Fruit fly (Drosophila melanogaster) whole organism: Measurements from ENCODE around the gene heix.

Experiments used
- CG8478 ChIP-seq: fragments of >200 bp; optimal IDR thresholded peaks from 2 replicates; lab custom pipeline; 2018; ENCODE audit warnings: inconsistent platforms
- Dll ChIP-seq: fragments of >200 bp; optimal IDR thresholded peaks from 2 replicates; lab custom pipeline; 2017
- EcR ChIP-seq, 2 experiments: fragments of >200 bp; optimal IDR thresholded peaks; 2 replicates each; lab custom pipeline; 2017; ENCODE audit warnings: missing biosample characterization in 2 of 2, missing genetic modification characterization in 2 of 2, missing genetic modification reagents in 2 of 2
- pan ChIP-seq: fragments of >200 bp; optimal IDR thresholded peaks from 2 replicates; lab custom pipeline; 2017
- psq ChIP-seq: fragments of >200 bp; optimal IDR thresholded peaks from 2 replicates; lab custom pipeline; 2017
- usp ChIP-seq: fragments of >200 bp; optimal IDR thresholded peaks from 2 replicates; lab custom pipeline; 2017; ENCODE audit warnings: missing biosample characterization, missing genetic modification characterization, mixed read lengths

The heix gene

DNA sequence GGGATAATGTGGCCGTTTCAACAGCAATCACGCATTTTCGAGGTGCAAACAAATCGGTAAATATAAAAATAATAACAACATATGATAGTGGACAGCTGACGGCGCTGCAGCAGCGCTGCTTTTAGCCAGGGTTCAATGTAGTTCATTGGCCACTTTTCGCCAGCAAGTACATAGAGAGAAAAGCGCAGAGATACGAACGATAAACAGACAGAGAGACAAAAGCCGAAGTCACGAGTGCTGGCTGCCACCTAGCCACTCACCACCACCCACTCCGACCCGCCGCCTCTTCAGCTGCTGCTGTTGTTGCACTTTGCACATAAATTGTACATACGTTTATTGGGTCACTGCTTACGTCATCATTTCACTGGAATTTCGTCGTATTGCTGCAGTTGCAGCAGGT lies 16.8 kb downstream of the heix start:
- TF ChIP-seq Dll (lab: Kevin White, UChicago) = no peak
- peak in 1 of 2 experiments; percentile 15 for TF ChIP-seq EcR (GFP tag; optimal IDR thresholded peaks at IDR 0.05; lab: Kevin White, UChicago)

DNA sequence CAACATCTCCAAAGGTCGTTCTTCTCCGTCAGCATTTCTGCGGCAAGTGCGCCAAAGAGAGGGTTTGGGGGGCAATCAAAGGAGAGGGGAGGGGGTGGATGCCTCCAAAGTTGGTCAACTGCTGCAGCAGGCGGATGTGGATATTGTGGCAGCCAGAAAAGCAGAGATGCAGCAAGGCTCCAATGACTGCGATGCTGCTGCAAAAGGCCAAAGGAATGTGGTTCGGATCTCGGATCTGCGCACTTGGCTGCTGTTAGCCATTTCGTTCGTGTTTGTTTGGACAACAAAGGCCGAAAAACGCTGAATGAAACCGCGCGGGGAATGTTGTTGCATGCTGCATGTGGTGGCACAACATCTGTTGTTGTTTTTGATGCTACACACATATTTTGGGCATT lies 17.6 kb downstream of the heix start:
- TF ChIP-seq psq (lab: Kevin White, UChicago) = no peak
- TF ChIP-seq usp = no peak
- no peak for TF ChIP-seq CG8478 (lab: Kevin White, UChicago)
- peak in 1 of 2 experiments; percentile 78 for TF ChIP-seq EcR (GFP tag; optimal IDR thresholded peaks at IDR 0.05; lab: Kevin White, UChicago)
- no peak for TF ChIP-seq pan (lab: Kevin White, UChicago)
- TF ChIP-seq Dll (lab: Kevin White, UChicago) = no peak

DNA sequence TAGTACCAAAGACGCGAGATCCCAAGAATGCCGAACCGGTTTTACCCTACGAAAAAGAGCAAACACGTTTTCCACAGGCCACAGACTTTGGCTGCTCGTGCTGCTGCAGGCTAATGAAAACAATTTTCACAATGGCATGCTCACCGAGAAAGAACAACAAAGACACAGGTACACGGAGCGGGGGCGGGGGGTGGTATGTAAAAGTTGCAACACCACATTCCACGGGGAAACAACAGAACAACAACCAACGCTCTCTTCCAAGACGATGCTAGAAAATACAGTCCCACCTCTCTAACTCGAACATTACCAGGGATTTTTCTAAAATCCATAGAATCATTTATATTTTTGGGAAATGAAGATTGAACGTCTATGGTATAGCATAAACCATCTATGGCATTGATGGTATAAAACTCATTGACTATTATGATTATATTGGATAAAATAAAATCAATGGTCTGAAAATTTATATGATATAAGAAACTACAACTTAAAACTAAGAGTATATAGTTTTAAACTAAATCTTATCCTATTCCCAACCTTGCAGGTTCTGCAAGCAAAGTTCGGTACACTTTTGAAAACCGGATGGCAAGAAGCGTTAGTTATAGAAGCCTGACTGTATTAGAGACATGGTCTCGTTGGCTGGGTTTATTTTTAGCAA lies 18.1 kb downstream of the heix start:
- TF ChIP-seq Dll (lab: Kevin White, UChicago) = peak; percentile 45
- TF ChIP-seq usp = no peak
- TF ChIP-seq EcR (GFP tag; optimal IDR thresholded peaks at IDR 0.05; lab: Kevin White, UChicago) = no peak

DNA sequence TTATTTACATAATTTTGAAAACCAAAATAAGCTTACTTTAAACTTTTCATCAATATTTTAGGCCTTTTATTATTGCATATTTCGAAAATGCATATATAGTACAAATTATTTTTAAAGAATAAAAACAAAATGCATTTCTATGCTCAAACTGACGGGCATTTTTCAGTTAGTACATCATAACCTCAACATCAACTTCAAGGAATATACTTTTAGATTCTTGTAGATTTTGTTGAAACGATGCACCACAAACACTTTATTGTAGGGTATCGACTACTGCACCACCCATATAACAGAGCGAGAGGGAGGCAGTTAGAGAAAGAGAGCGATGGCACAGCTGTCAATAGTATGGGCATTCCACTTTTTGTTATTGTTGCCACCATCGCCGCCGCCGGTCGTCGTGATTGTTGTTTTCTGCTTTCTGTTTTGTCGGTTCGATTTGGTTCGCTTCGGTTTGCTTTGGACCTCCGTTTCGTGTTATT lies 19.8 kb downstream of the heix start:
- TF ChIP-seq psq (lab: Kevin White, UChicago) (no peak), Dll (lab: Kevin White, UChicago) (no peak), pan (lab: Kevin White, UChicago) (no peak), EcR (GFP tag; optimal IDR thresholded peaks at IDR 0.05; lab: Kevin White, UChicago) (no peak), usp (no peak), CG8478 (lab: Kevin White, UChicago) (no peak)

DNA sequence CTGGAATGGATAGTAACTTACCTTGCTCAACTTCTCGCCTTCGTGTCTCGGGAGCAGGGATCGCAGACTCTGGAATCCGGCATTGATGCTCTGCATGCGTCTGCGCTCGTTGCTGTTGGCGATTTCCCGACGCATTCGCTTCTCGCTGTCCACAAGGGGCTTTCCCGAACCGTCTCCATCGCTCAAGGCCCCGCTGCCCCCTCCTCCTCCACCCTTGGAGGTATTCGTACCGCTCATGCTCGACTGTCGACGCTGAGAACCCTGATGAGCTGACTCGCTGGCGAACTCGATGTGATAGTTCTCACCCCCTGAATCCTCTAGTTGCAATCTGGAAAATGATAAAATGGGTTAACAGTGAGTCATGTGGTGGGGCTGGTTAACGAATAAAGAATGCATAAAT lies 20.8 kb downstream of the heix start:
- TF ChIP-seq pan (lab: Kevin White, UChicago) = no peak
- no peak for TF ChIP-seq psq (lab: Kevin White, UChicago)
- no peak for TF ChIP-seq CG8478 (lab: Kevin White, UChicago)
- TF ChIP-seq EcR (GFP tag; optimal IDR thresholded peaks at IDR 0.05; lab: Kevin White, UChicago) = no peak
- TF ChIP-seq usp = no peak
- no peak for TF ChIP-seq Dll (lab: Kevin White, UChicago)

DNA sequence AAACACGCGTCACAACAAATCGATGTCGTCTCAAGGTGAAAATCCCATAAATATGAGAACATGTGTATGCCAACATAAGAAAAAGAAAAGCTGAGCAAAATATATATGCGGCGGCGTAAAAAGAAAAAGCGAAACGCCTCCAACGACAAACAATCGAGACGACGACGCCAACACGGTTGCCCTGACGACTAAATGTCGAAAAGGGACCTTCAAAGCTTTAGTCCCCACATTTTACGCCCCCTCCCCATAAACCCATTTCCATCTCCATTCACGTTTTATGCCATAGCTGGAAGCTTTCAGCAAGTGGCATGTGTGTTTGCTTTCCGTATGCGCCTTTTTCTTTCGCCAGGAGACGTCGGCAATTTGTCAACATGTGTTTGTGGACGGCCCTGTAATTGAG lies 21.7 kb downstream of the heix start:
- TF ChIP-seq pan (lab: Kevin White, UChicago) = no peak
- no peak for TF ChIP-seq CG8478 (lab: Kevin White, UChicago)
- no peak for TF ChIP-seq psq (lab: Kevin White, UChicago)
- no peak for TF ChIP-seq EcR (GFP tag; optimal IDR thresholded peaks at IDR 0.05; lab: Kevin White, UChicago)
- no peak for TF ChIP-seq Dll (lab: Kevin White, UChicago)
- TF ChIP-seq usp = no peak

DNA sequence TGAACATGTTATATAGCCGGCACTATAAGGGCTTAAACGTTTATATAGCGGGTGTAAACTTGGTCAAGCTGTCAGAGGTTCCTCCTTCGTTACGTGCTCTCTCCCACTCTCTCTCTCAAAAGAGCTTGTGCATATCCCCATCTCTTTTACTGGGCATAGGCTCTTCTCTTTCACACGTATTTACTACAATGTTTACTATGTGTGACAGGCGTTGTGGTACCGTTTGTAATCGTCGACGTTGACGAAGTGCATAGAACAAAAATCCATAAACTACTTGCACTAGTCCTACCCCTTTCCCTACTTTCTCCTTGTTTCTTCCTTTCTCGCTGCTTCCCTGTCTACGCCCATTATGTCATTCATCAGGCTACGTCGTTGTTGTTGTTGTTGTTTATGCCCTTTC lies 22.8 kb downstream of the heix start:
- no peak for TF ChIP-seq EcR (GFP tag; optimal IDR thresholded peaks at IDR 0.05; lab: Kevin White, UChicago)
- no peak for TF ChIP-seq Dll (lab: Kevin White, UChicago)
- no peak for TF ChIP-seq psq (lab: Kevin White, UChicago)
- no peak for TF ChIP-seq CG8478 (lab: Kevin White, UChicago)
- no peak for TF ChIP-seq usp
- no peak for TF ChIP-seq pan (lab: Kevin White, UChicago)

DNA sequence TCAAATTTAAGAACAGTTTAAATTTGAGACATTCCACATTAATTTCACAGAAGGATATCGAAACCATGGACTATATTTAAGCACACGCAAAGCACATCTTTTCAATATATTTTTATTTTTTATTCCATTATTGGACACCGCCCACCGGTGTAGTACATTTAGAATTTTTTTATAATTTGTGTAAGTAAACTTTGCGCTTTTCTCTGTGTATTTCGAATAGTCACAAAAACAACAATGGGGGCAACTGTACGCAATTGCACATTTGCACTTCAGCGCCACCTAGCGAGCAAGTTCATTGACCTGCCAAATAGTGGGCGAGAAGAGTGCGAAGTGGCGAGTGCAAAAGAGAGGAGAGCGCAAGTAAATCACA lies 23.9 kb downstream of the heix start:
- no peak for TF ChIP-seq Dll (lab: Kevin White, UChicago)
- no peak for TF ChIP-seq psq (lab: Kevin White, UChicago)
- no peak for TF ChIP-seq pan (lab: Kevin White, UChicago)
- peak; percentile 53 to 57 for TF ChIP-seq EcR (GFP tag; optimal IDR thresholded peaks at IDR 0.05; lab: Kevin White, UChicago)

DNA sequence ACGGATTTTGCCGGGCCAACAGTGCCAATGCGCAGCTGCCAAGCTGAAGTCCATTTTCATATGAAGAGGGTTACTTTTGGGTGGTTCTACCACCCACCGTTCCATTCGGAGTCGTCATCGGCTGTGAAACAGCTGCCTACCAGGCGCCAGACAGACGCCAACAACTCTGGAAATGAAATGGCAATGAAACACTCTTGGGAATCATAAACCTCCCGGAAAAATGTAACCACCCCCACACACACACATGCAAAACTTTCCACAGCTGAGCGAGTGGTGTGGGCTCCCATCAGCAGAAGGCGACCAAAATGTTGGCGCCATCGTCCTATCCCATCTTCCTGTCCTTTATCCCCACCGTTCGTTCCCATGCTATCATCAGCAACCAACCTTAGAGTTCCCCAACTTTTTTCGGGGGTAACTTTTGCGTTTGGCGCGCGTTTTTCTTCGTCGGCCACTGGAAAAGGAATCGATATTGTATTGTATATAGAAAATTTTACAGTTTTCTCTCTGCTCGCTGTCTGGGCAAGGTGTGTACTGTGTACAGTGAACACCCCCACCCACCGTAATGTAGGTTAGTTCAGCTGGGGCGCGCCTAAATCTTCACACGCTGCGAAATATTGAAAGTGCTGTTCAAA lies 24.4 kb downstream of the heix start:
- no peak for TF ChIP-seq psq (lab: Kevin White, UChicago)
- TF ChIP-seq pan (lab: Kevin White, UChicago) = no peak
- TF ChIP-seq CG8478 (lab: Kevin White, UChicago) = no peak
- TF ChIP-seq usp = no peak
- no peak for TF ChIP-seq Dll (lab: Kevin White, UChicago)
- no peak for TF ChIP-seq EcR (GFP tag; optimal IDR thresholded peaks at IDR 0.05; lab: Kevin White, UChicago)

DNA sequence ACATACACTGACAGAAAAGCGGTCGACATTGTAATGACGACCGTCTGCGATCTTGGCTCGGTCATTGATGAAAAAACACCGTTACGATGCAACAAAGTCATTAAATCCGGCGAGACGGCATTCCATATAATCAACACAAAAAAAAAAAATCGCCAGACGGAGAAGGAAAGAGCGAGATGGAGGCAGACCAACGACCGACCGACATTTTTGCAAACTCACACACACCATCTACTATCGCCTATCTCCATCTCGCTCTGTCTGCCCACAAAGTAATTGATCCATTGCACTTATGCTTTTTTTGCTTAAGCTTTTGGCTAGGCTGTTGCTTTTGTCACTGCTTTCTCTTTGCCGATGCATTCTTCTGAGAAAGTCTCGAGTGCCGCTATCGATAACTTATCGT lies 25.6 kb downstream of the heix start:
- TF ChIP-seq usp = no peak
- peak; percentile 21 for TF ChIP-seq EcR (GFP tag; optimal IDR thresholded peaks at IDR 0.05; lab: Kevin White, UChicago)

DNA sequence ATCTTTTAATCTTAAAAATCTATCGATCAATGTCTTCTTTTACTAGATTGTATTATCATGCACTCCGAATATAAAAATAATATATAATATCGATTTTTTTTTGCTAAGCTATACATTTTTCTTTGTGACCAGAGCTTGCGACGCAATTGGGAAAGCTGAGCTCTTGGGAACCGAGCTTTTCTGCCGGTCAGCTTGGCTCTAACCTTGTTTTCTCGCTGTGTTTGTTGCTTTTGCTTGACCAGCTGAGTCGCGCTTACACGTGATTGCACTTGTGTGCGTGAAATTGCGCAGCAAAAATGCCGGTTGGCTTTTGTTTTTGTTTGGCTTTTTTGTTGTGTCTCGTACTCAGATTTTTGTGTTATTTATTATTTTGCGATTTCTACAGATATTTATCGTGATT lies 26.2 kb downstream of the heix start:
- no peak for TF ChIP-seq Dll (lab: Kevin White, UChicago)
- TF ChIP-seq usp = no peak
- no peak for TF ChIP-seq CG8478 (lab: Kevin White, UChicago)
- no peak for TF ChIP-seq psq (lab: Kevin White, UChicago)
- TF ChIP-seq EcR (GFP tag; optimal IDR thresholded peaks at IDR 0.05; lab: Kevin White, UChicago) = no peak
- TF ChIP-seq pan (lab: Kevin White, UChicago) = no peak

DNA sequence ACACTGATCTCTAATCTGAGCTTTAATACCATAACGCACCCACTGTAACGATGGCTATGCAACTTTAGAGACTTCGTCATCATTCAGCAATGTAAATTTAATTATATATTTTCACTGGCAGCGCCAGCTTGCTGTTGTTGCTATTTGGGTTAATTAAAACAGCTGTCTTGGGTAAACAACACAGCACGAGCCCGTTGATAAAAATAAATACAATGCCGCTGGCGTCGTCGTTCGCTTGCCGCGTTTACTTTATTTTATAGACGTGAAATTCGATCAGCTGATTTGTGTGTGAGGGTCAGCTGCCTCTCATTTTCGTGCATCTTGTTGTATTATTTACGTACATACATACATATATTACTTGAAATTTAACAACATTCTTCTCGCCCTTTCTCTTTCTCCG lies 26.9 kb downstream of the heix start:
- TF ChIP-seq pan (lab: Kevin White, UChicago) (no peak), Dll (lab: Kevin White, UChicago) (no peak), psq (lab: Kevin White, UChicago) (no peak), EcR (GFP tag; optimal IDR thresholded peaks at IDR 0.05; lab: Kevin White, UChicago) (no peak), usp (no peak), CG8478 (lab: Kevin White, UChicago) (no peak)
